Worm (Caenorhabditis elegans): ENCODE results near the gene srj-22.
A peak's percentile ranks its signal among the peaks of the same experiment; 100 is the strongest.

srj-22 gene

DNA sequence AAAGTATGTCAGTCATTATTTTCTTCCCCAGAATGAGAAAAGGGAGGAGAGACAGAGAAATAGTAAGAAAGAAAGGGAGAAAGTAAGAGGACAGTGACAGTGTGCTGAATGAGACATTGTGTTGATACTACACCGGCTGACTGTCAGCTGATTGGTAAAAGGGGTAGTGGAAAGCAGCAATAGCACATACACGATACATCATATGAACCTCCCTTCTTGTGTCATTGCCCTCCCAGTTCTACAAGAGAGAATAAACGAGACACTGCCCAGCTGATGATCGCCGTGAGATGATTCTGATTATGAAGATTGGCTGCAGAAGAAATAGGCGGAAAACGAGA lies 23.7 kb downstream of the srj-22 start (continued):
- TF ChIP-seq sea-2 (GFP tag; optimal IDR thresholded peaks at IDR 0.05): no peak
- no peak for TF ChIP-seq nhr-11 (tag; optimal IDR thresholded peaks at IDR 0.05)
- TF ChIP-seq jun-1 (tag; optimal IDR thresholded peaks at IDR 0.05): peak; percentile 65

DNA sequence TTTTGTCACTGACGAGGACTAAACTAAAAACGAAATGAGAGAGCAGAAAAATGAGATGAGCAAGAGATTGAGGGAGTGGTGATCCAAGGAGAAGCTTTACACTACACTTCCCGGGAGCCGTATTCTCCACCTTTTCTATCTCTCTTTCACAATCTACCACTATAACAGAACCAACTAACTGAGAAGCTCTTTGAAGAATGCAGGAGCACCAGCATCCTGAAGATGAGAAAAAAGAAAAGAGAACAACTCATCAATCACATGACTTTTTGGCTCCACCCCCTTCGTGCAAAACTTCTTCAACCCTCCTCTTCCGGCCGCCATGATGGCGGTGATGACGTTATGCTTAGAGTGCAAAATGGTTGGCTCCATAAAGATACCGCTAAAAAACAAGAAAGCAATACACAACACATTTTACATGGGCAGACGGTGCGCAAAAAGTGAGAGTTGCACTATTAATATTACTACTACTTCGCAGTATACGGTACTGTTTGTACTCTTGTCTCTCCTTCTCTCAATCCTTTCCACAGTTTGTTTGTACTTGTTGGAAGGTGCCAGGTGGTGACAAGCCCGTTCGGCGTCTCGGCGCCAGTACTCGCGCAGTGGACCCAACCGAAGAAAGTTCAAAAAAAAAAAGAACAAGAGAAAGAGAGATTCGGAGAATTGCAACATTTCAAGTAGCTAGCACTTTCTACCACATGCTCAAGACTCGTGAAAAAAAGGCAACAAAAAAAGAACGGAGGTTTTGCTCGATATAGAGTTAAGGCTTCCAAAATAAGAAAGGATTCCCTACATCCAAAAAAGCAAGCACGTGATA lies 24.3 kb downstream of the srj-22 start:
- TF ChIP-seq nfya-1 (tag; optimal IDR thresholded peaks at IDR 0.05; ENCODE audit: insufficient read depth): peak; percentile 4
- no peak for TF ChIP-seq egl-5 (tag; optimal IDR thresholded peaks at IDR 0.05)
- peak; percentile 62 for TF ChIP-seq nhr-11 (tag; optimal IDR thresholded peaks at IDR 0.05)
- peak; percentile 34 for TF ChIP-seq pqm-1 (tag; optimal IDR thresholded peaks at IDR 0.05)

ce11 chrV:10718037-10718436 lies 25.5 kb downstream of the srj-22 start:
- no peak for TF ChIP-seq nhr-237 (tag; optimal IDR thresholded peaks at IDR 0.05)
- TF ChIP-seq jun-1 (tag; optimal IDR thresholded peaks at IDR 0.05): no peak
- TF ChIP-seq elt-2 (tag; optimal IDR thresholded peaks at IDR 0.05): no peak
- no peak for TF ChIP-seq ztf-11 (tag; optimal IDR thresholded peaks at IDR 0.05)
- TF ChIP-seq aly-2 (tag; optimal IDR thresholded peaks at IDR 0.05): no peak
- no peak for TF ChIP-seq ama-1 (optimal IDR thresholded peaks at IDR 0.05)
- TF ChIP-seq mml-1 (tag; optimal IDR thresholded peaks at IDR 0.05): no peak
- TF ChIP-seq pha-4 (tag; optimal IDR thresholded peaks at IDR 0.05): no peak
- no peak for TF ChIP-seq ceh-28 (tag; optimal IDR thresholded peaks at IDR 0.05)
- TF ChIP-seq elt-1 (tag; optimal IDR thresholded peaks at IDR 0.05): no peak
- no peak for TF ChIP-seq R02D3.7 (tag; optimal IDR thresholded peaks at IDR 0.05)
- no peak for TF ChIP-seq fkh-10 (GFP tag; optimal IDR thresholded peaks at IDR 0.05)
- TF ChIP-seq zag-1 (tag; optimal IDR thresholded peaks at IDR 0.05): no peak
- TF ChIP-seq ceh-16 (tag; optimal IDR thresholded peaks at IDR 0.05): no peak
- TF ChIP-seq ceh-9 (tag; optimal IDR thresholded peaks at IDR 0.05): no peak
- no peak for TF ChIP-seq eor-1 (tag; optimal IDR thresholded peaks at IDR 0.05)
- no peak for TF ChIP-seq nhr-76 (tag; optimal IDR thresholded peaks at IDR 0.05)
- TF ChIP-seq nhr-25 (tag; optimal IDR thresholded peaks at IDR 0.05): no peak

ce11 chrV:10716865-10717713 lies 26.5 kb downstream of the srj-22 start:
- TF ChIP-seq unc-62 (GFP tag; optimal IDR thresholded peaks at IDR 0.05): no peak
- TF ChIP-seq nhr-12 (tag; optimal IDR thresholded peaks at IDR 0.05): no peak
- no peak for TF ChIP-seq zag-1 (tag; optimal IDR thresholded peaks at IDR 0.05)
- TF ChIP-seq hmg-11 (tag; optimal IDR thresholded peaks at IDR 0.05): peak; percentile 33
- no peak for TF ChIP-seq R02D3.7 (tag; optimal IDR thresholded peaks at IDR 0.05)
- no peak for TF ChIP-seq elt-1 (tag; optimal IDR thresholded peaks at IDR 0.05)
- TF ChIP-seq ceh-28 (tag; optimal IDR thresholded peaks at IDR 0.05): no peak
- TF ChIP-seq nhr-28 (tag; optimal IDR thresholded peaks at IDR 0.05): no peak
- TF ChIP-seq sea-2 (GFP tag; optimal IDR thresholded peaks at IDR 0.05): no peak
- TF ChIP-seq ZK546.5 (tag; optimal IDR thresholded peaks at IDR 0.05): no peak
- peak; percentile 78 for TF ChIP-seq lin-39 (tag; optimal IDR thresholded peaks at IDR 0.05)
- TF ChIP-seq lin-15B (tag; optimal IDR thresholded peaks at IDR 0.05): no peak
- TF ChIP-seq pha-4 (tag; optimal IDR thresholded peaks at IDR 0.05): no peak
- TF ChIP-seq lsy-12 (tag; optimal IDR thresholded peaks at IDR 0.05): no peak
- TF ChIP-seq nhr-11 (tag; optimal IDR thresholded peaks at IDR 0.05): no peak
- no peak for TF ChIP-seq egl-5 (tag; optimal IDR thresholded peaks at IDR 0.05)
- no peak for TF ChIP-seq nhr-76 (tag; optimal IDR thresholded peaks at IDR 0.05)
- TF ChIP-seq aly-2 (tag; optimal IDR thresholded peaks at IDR 0.05): no peak
- peak; percentile 28 for TF ChIP-seq ztf-4 (tag; optimal IDR thresholded peaks at IDR 0.05)
- TF ChIP-seq ceh-9 (tag; optimal IDR thresholded peaks at IDR 0.05): no peak
- TF ChIP-seq snpc-4 (tag; optimal IDR thresholded peaks at IDR 0.05): no peak
- no peak for TF ChIP-seq elt-2 (tag; optimal IDR thresholded peaks at IDR 0.05)
- no peak for TF ChIP-seq ztf-11 (tag; optimal IDR thresholded peaks at IDR 0.05)
- TF ChIP-seq elt-3 (tag; optimal IDR thresholded peaks at IDR 0.05): peak in 1 of 3 experiments; percentile 70
- no peak for TF ChIP-seq nhr-67 (tag; optimal IDR thresholded peaks at IDR 0.05)
- no peak for TF ChIP-seq fkh-10 (GFP tag; optimal IDR thresholded peaks at IDR 0.05)
- peak; percentile 63 for TF ChIP-seq mdl-1 (tag; optimal IDR thresholded peaks at IDR 0.05)
- TF ChIP-seq nhr-77 (tag; optimal IDR thresholded peaks at IDR 0.05): no peak
- peak; percentile 81 for TF ChIP-seq nhr-25 (tag; optimal IDR thresholded peaks at IDR 0.05)
- no peak for TF ChIP-seq ama-1 (optimal IDR thresholded peaks at IDR 0.05)
- TF ChIP-seq daf-12 (tag; optimal IDR thresholded peaks at IDR 0.05): no peak
- TF ChIP-seq nfya-1 (tag; optimal IDR thresholded peaks at IDR 0.05; ENCODE audit: insufficient read depth): no peak
- TF ChIP-seq unc-39 (tag; optimal IDR thresholded peaks at IDR 0.05): no peak
- no peak for TF ChIP-seq eor-1 (tag; optimal IDR thresholded peaks at IDR 0.05)
- peak; percentile 5 for TF ChIP-seq skn-1 (tag; optimal IDR thresholded peaks at IDR 0.05)
- no peak for TF ChIP-seq fkh-2 (tag; optimal IDR thresholded peaks at IDR 0.05)
- TF ChIP-seq fos-1 (tag; optimal IDR thresholded peaks at IDR 0.05): no peak
- no peak for TF ChIP-seq nhr-237 (tag; optimal IDR thresholded peaks at IDR 0.05)
- peak; percentile 57 for TF ChIP-seq jun-1 (tag; optimal IDR thresholded peaks at IDR 0.05)

Measured in whole organism, L3 larva.